Worm (Caenorhabditis elegans) whole organism, L4 larva: ENCODE data around the gene nhr-159.

ENCODE experiments used
- daf-19 ChIP-seq: fragments of 200-800 bp; sonication (Bioruptor generic); conservative IDR thresholded peaks from 2 replicates; pipeline ENCODE4 v1.3.6; 2022; ENCODE audit warnings: missing genetic modification characterization, missing compliant biosample characterization
- egl-27 ChIP-seq: sonication (generic microtip); optimal IDR thresholded peaks from 3 replicates; lab custom pipeline; 2017; ENCODE audit warnings: missing biosample characterization, missing genetic modification reagents, missing genetic modification characterization
- lin-39 ChIP-seq: fragments of 150-350 bp; optimal IDR thresholded peaks from 2 replicates; lab custom pipeline; 2014; ENCODE audit warnings: missing biosample characterization, missing genetic modification reagents, missing genetic modification characterization
- nhr-76 ChIP-seq: fragments of 150-350 bp; optimal IDR thresholded peaks from 2 replicates; lab custom pipeline; 2014; ENCODE audit warnings: missing biosample characterization, missing genetic modification characterization
- nhr-77 ChIP-seq: fragments of 150-350 bp; optimal IDR thresholded peaks from 2 replicates; lab custom pipeline; 2014; ENCODE audit warnings: missing biosample characterization, missing genetic modification characterization
- skn-1 ChIP-seq: fragments of 150-350 bp; optimal IDR thresholded peaks from 2 replicates; lab custom pipeline; 2014; ENCODE audit warnings: missing biosample characterization, missing genetic modification characterization
- zag-1 ChIP-seq: fragments of 150-350 bp; optimal IDR thresholded peaks from 2 replicates; lab custom pipeline; 2014; ENCODE audit warnings: missing biosample characterization, missing genetic modification characterization

- TF ChIP-seq skn-1 (tag; lab: Kevin White, UChicago) (no peak), daf-19 (GFP tag; lab: Robert Waterston, UW) (no peak), lin-39 (tag; lab: Kevin White, UChicago) (no peak), zag-1 (tag; lab: Kevin White, UChicago) (no peak), egl-27 (no peak), nhr-77 (no peak), nhr-76 (tag; lab: Kevin White, UChicago) (no peak)
Observed at ce11 chrV:3847268-3847667, 30.9 kb downstream of the nhr-159 start, which contains the start of gene nhr-185.
